Worm (Caenorhabditis elegans): ENCODE measurements around the gene cox-6C.

ce11 chrIV:82309-82708, 44.2 kb upstream of the cox-6C start:
- TF ChIP-seq F13H6.1 (tag; optimal IDR thresholded peaks at IDR 0.05) (no peak), mab-5 (tag; optimal IDR thresholded peaks at IDR 0.05) (no peak)
